Worm (Caenorhabditis elegans) whole organism, late embryonic: ENCODE data around the gene Y50D7A.10.

ENCODE experiments used
- F13H6.1 ChIP-seq: sonication (generic microtip); optimal IDR thresholded peaks from 2 replicates; lab custom pipeline; 2016; ENCODE audit warnings: missing genetic modification characterization, missing compliant biosample characterization
- K02D7.2 ChIP-seq: sonication (generic microtip); optimal IDR thresholded peaks from 2 replicates; lab custom pipeline; 2017; ENCODE audit warnings: mild to moderate bottlenecking, missing genetic modification characterization, missing compliant biosample characterization
- K09A11.1 ChIP-seq: sonication (generic microtip); optimal IDR thresholded peaks from 2 replicates; lab custom pipeline; 2017; ENCODE audit warnings: antibody characterized with exemption, mild to moderate bottlenecking, missing genetic modification characterization, missing compliant biosample characterization; ENCODE audit not compliant: insufficient read depth
- ahr-1 ChIP-seq: sonication (generic microtip); optimal IDR thresholded peaks from 2 replicates; lab custom pipeline; 2016; ENCODE audit warnings: missing genetic modification characterization, missing compliant biosample characterization
- ama-1 ChIP-seq: fragments of 150-350 bp; optimal IDR thresholded peaks from 2 replicates; lab custom pipeline; 2014
- ceh-18 ChIP-seq: sonication (generic microtip); optimal IDR thresholded peaks from 2 replicates; lab custom pipeline; 2016; ENCODE audit warnings: missing genetic modification characterization, missing compliant biosample characterization
- ceh-19 ChIP-seq: fragments of 200-800 bp; sonication (Bioruptor generic); optimal IDR thresholded peaks from 2 replicates; lab custom pipeline; 2018; ENCODE audit warnings: mild to moderate bottlenecking, missing genetic modification characterization, missing compliant biosample characterization
- ceh-2 ChIP-seq: sonication (generic microtip); optimal IDR thresholded peaks from 2 replicates; lab custom pipeline; 2016; ENCODE audit warnings: missing genotype, missing genetic modification characterization, missing compliant biosample characterization
- ceh-22 ChIP-seq: sonication (generic microtip); optimal IDR thresholded peaks from 2 replicates; lab custom pipeline; 2017; ENCODE audit warnings: missing biosample characterization, missing genetic modification characterization
- ceh-24 ChIP-seq: sonication (generic microtip); optimal IDR thresholded peaks from 2 replicates; lab custom pipeline; 2016; ENCODE audit warnings: mild to moderate bottlenecking, missing genetic modification characterization, missing compliant biosample characterization
- ceh-30 ChIP-seq: fragments of 150-350 bp; optimal IDR thresholded peaks from 2 replicates; lab custom pipeline; 2014; ENCODE audit warnings: missing biosample characterization, missing genetic modification characterization
- ceh-6 ChIP-seq: fragments of 200-800 bp; sonication (Bioruptor generic); optimal IDR thresholded peaks from 2 replicates; lab custom pipeline; 2018; ENCODE audit warnings: mild to moderate bottlenecking, missing genetic modification characterization, missing compliant biosample characterization
- che-1 ChIP-seq: sonication (generic microtip); optimal IDR thresholded peaks from 2 replicates; lab custom pipeline; 2016; ENCODE audit warnings: mild to moderate bottlenecking, missing genetic modification characterization, missing compliant biosample characterization
- dve-1 ChIP-seq: sonication (generic microtip); optimal IDR thresholded peaks from 2 replicates; lab custom pipeline; 2017; ENCODE audit warnings: antibody characterized with exemption, mild to moderate bottlenecking, missing genetic modification characterization, missing compliant biosample characterization
- elt-2 ChIP-seq: sonication (generic microtip); optimal IDR thresholded peaks from 2 replicates; lab custom pipeline; 2016; ENCODE audit warnings: missing genetic modification reagents, missing genetic modification characterization, missing compliant biosample characterization
- elt-4 ChIP-seq: sonication (generic microtip); optimal IDR thresholded peaks from 2 replicates; lab custom pipeline; 2016; ENCODE audit warnings: missing genetic modification characterization, missing compliant biosample characterization
- eyg-1 ChIP-seq: sonication (generic microtip); optimal IDR thresholded peaks from 2 replicates; lab custom pipeline; 2016; ENCODE audit warnings: missing genotype, missing genetic modification characterization, missing compliant biosample characterization
- fkh-10 ChIP-seq: fragments of 150-350 bp; optimal IDR thresholded peaks from 2 replicates; lab custom pipeline; 2014; ENCODE audit warnings: missing biosample characterization, missing genetic modification reagents, missing genetic modification characterization
- fkh-6 ChIP-seq: sonication (generic microtip); optimal IDR thresholded peaks from 2 replicates; lab custom pipeline; 2016; ENCODE audit warnings: missing genetic modification characterization, missing compliant biosample characterization
- gmeb-2 ChIP-seq: sonication (generic microtip); optimal IDR thresholded peaks from 2 replicates; lab custom pipeline; 2016; ENCODE audit warnings: missing genetic modification characterization, inconsistent platforms, missing compliant biosample characterization
- hlh-15 ChIP-seq: sonication (generic microtip); optimal IDR thresholded peaks from 2 replicates; lab custom pipeline; 2016; ENCODE audit warnings: missing genetic modification characterization, missing compliant biosample characterization
- hlh-30 ChIP-seq: sonication (generic microtip); optimal IDR thresholded peaks from 2 replicates; lab custom pipeline; 2017; ENCODE audit warnings: antibody characterized with exemption, missing genetic modification characterization, missing compliant biosample characterization; ENCODE audit not compliant: insufficient read depth
- hlh-6 ChIP-seq: sonication (generic microtip); optimal IDR thresholded peaks from 2 replicates; lab custom pipeline; 2016; ENCODE audit warnings: missing genotype, missing genetic modification characterization, missing compliant biosample characterization
- hlh-8 ChIP-seq: sonication (generic microtip); optimal IDR thresholded peaks from 2 replicates; lab custom pipeline; 2016; ENCODE audit warnings: missing genotype, missing genetic modification characterization, missing compliant biosample characterization
- lim-6 ChIP-seq: sonication (generic microtip); optimal IDR thresholded peaks from 2 replicates; lab custom pipeline; 2016; ENCODE audit warnings: missing genetic modification characterization, missing compliant biosample characterization
- lin-11 ChIP-seq: fragments of 200-800 bp; sonication (Bioruptor generic); optimal IDR thresholded peaks from 2 replicates; lab custom pipeline; 2018; ENCODE audit warnings: mild to moderate bottlenecking, missing genetic modification characterization, missing compliant biosample characterization
- madf-2 ChIP-seq: sonication (generic microtip); optimal IDR thresholded peaks from 2 replicates; lab custom pipeline; 2017; ENCODE audit warnings: missing genetic modification characterization, missing compliant biosample characterization
- nfya-1 ChIP-seq: sonication (generic microtip); optimal IDR thresholded peaks from 2 replicates; lab custom pipeline; 2017; ENCODE audit warnings: missing genetic modification characterization, mild to moderate bottlenecking, missing compliant biosample characterization, antibody characterized with exemption, moderate library complexity
- npax-4 ChIP-seq: sonication (generic microtip); optimal IDR thresholded peaks from 2 replicates; lab custom pipeline; 2016; ENCODE audit warnings: missing genetic modification characterization, missing compliant biosample characterization
- odd-2 ChIP-seq: sonication (generic microtip); optimal IDR thresholded peaks from 2 replicates; lab custom pipeline; 2017; ENCODE audit warnings: antibody characterized with exemption, mild to moderate bottlenecking, missing genetic modification characterization, missing compliant biosample characterization
- pag-3 ChIP-seq: sonication (generic microtip); optimal IDR thresholded peaks from 2 replicates; lab custom pipeline; 2016; ENCODE audit warnings: missing compliant biosample characterization, missing genetic modification characterization, borderline replicate concordance
- pat-9 ChIP-seq: fragments of 200-800 bp; sonication (Bioruptor generic); optimal IDR thresholded peaks from 2 replicates; lab custom pipeline; 2018; ENCODE audit warnings: mild to moderate bottlenecking, missing genetic modification characterization, moderate library complexity, missing compliant biosample characterization
- pha-2 ChIP-seq: sonication (generic microtip); optimal IDR thresholded peaks from 2 replicates; lab custom pipeline; 2017; ENCODE audit warnings: mild to moderate bottlenecking, missing genetic modification characterization, missing compliant biosample characterization
- sdc-2 ChIP-seq: sonication (generic microtip); optimal IDR thresholded peaks from 2 replicates; lab custom pipeline; 2016; ENCODE audit warnings: missing genotype, missing genetic modification characterization, missing compliant biosample characterization
- syd-9 ChIP-seq: sonication (generic microtip); optimal IDR thresholded peaks from 2 replicates; lab custom pipeline; 2016; ENCODE audit warnings: mild to moderate bottlenecking, missing genetic modification characterization, moderate library complexity, missing compliant biosample characterization
- tbx-7 ChIP-seq: sonication (generic microtip); optimal IDR thresholded peaks from 2 replicates; lab custom pipeline; 2016; ENCODE audit warnings: missing genotype, missing genetic modification characterization, missing compliant biosample characterization
- unc-3 ChIP-seq, 2 experiments: fragments of 200-800 bp in 1 of 2; sonication (Bioruptor generic) in 1 of 2; sonication (generic microtip) in 1 of 2; conservative IDR thresholded peaks in 1 of 2; optimal IDR thresholded peaks in 1 of 2; 2 replicates each; pipeline versions ENCODE4 v1.3.6 to Lab custom; 2016 to 2022; ENCODE audit warnings: missing compliant biosample characterization in 2 of 2, missing genetic modification characterization in 2 of 2, missing genetic modification reagents in 1 of 2
- unc-42 ChIP-seq: sonication (generic microtip); optimal IDR thresholded peaks from 2 replicates; lab custom pipeline; 2016; ENCODE audit warnings: missing genotype, missing genetic modification characterization, missing compliant biosample characterization

Y50D7A.10 gene

ce11 chrIII:294527-294926 is 20.7 kb upstream of the Y50D7A.10 start, which contains the start of gene Y50D7A.13:
Y50D7A.13 (minus strand) TSS chrIII:294627.
- TF ChIP-seq lin-11 (no peak), ama-1 (lab: Kevin White, UChicago) (no peak), unc-42 (tag; lab: Kevin White, UChicago) (no peak), nfya-1 (tag; lab: Kevin White, UChicago) (no peak), hlh-30 (tag; lab: Kevin White, UChicago) (no peak), unc-3 (GFP tag; conservative IDR thresholded peaks at IDR 0.05; lab: Robert Waterston, UW) (no peak), unc-3 (tag; optimal IDR thresholded peaks at IDR 0.05; lab: Kevin White, UChicago) (no peak), ceh-22 (tag; lab: Kevin White, UChicago) (no peak), elt-2 (tag; lab: Kevin White, UChicago) (no peak), madf-2 (tag; lab: Kevin White, UChicago) (no peak), lim-6 (tag; lab: Kevin White, UChicago) (no peak), che-1 (no peak), ceh-19 (GFP tag; lab: Kevin White, UChicago) (no peak), hlh-6 (no peak), ahr-1 (tag; lab: Kevin White, UChicago) (no peak)

DNA sequence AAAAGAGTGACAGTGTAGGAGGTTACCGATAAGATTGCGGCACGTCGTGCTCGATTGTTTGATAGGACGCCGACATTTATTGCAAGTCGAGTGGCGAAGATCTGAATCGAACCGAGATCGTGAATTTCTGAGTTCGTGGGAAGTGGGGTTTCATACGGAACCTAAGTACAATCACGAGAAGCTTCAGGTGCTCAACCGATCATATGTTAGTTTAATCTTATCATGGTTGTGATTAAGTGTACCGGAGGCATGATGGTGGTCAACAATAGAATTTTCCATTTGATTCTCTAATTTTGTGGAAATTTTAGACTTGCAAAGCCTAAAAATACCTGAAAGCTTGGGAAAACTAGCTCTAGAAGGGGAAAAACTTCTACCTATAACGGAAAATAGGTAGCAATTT is 16.8 kb upstream of the Y50D7A.10 start, which contains the start of gene ads-1:
Gene ads-1, minus strand, starts transcription at position 101 of the 400 bp plus-strand sequence.
- TF ChIP-seq ceh-2 (tag; lab: Kevin White, UChicago) (no peak), elt-4 (tag; lab: Kevin White, UChicago) (no peak), F13H6.1 (no peak), pag-3 (tag; lab: Kevin White, UChicago) (no peak), ceh-18 (tag; lab: Kevin White, UChicago) (no peak), tbx-7 (tag; lab: Kevin White, UChicago) (no peak), pat-9 (tag; lab: Kevin White, UChicago) (no peak), odd-2 (tag; lab: Kevin White, UChicago) (no peak), hlh-8 (tag; lab: Kevin White, UChicago) (no peak), pha-2 (tag; lab: Kevin White, UChicago) (no peak), hlh-6 (no peak)

ce11 chrIII:299220-299619 is 16.0 kb upstream of the Y50D7A.10 start:
- peak; percentile 61 for TF ChIP-seq elt-2 (tag; lab: Kevin White, UChicago)
- TF ChIP-seq fkh-6: no peak
- TF ChIP-seq K02D7.2: no peak
- TF ChIP-seq ama-1 (lab: Kevin White, UChicago): no peak
- TF ChIP-seq ceh-6 (GFP tag; lab: Kevin White, UChicago): no peak

DNA sequence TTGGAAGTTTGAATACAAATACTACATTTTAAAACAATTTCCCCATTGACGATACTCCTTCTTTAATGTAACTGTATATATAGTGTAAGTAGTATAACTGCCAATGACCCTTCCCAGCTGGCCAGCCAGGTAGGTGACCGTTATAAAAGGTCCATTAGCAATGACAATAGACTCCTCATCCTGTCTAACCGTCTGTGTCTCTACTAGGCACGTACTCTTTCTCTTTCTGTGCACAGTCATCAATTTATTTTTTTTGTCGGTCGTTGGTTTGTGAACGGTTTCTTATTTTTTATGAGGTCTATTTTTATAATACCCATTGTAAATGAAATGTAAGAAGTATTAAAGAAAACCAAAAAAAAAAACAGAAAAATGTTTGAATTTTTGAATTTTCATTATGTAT is 10.7 kb upstream of the Y50D7A.10 start:
- no peak for TF ChIP-seq ceh-30
- TF ChIP-seq K09A11.1: no peak
- no peak for TF ChIP-seq hlh-8 (tag; lab: Kevin White, UChicago)
- no peak for TF ChIP-seq dve-1 (tag; lab: Kevin White, UChicago)
- no peak for TF ChIP-seq npax-4
- TF ChIP-seq hlh-15 (tag; lab: Kevin White, UChicago): no peak
- no peak for TF ChIP-seq hlh-30 (tag; lab: Kevin White, UChicago)
- no peak for TF ChIP-seq pha-2 (tag; lab: Kevin White, UChicago)
- no peak for TF ChIP-seq unc-3 (GFP tag; conservative IDR thresholded peaks at IDR 0.05; lab: Robert Waterston, UW)
- TF ChIP-seq unc-3 (tag; optimal IDR thresholded peaks at IDR 0.05; lab: Kevin White, UChicago): no peak
- TF ChIP-seq ceh-6 (GFP tag; lab: Kevin White, UChicago): no peak

DNA sequence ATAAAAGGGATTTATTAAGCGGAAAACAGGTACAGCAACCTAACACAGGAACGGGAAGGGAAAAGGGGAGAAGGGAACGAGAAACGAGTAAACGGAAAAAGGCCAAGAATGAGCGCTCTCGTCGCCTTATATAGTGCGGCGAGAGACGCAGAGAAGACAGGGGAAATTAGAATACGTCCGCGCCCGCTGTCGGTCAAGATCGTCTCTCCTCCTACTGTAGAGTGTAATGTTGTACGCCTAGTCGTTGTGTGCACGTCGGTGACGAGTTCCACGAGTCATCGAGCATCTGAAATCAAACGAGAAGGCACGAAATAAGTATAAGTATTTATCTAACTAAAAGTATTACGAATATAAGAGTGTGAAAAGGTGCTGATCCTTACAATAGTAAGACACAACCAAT is 4.1 kb upstream of the Y50D7A.10 start:
- no peak for TF ChIP-seq nfya-1 (tag; lab: Kevin White, UChicago)
- TF ChIP-seq gmeb-2 (tag; lab: Kevin White, UChicago): no peak
- no peak for TF ChIP-seq pag-3 (tag; lab: Kevin White, UChicago)
- no peak for TF ChIP-seq ceh-2 (tag; lab: Kevin White, UChicago)
- no peak for TF ChIP-seq fkh-10 (GFP tag; lab: Kevin White, UChicago)
- TF ChIP-seq pha-2 (tag; lab: Kevin White, UChicago): no peak
- TF ChIP-seq sdc-2 (tag; lab: Kevin White, UChicago): no peak
- no peak for TF ChIP-seq ceh-18 (tag; lab: Kevin White, UChicago)
- TF ChIP-seq lin-11: no peak
- TF ChIP-seq odd-2 (tag; lab: Kevin White, UChicago): no peak
- no peak for TF ChIP-seq tbx-7 (tag; lab: Kevin White, UChicago)
- no peak for TF ChIP-seq eyg-1
- no peak for TF ChIP-seq syd-9 (tag; lab: Kevin White, UChicago)
- no peak for TF ChIP-seq ceh-6 (GFP tag; lab: Kevin White, UChicago)
- TF ChIP-seq ceh-24: no peak
- TF ChIP-seq, all 69 proteins: peak for 0
